Fruit fly (Drosophila melanogaster): ENCODE data around the gene CG4199.

DNA sequence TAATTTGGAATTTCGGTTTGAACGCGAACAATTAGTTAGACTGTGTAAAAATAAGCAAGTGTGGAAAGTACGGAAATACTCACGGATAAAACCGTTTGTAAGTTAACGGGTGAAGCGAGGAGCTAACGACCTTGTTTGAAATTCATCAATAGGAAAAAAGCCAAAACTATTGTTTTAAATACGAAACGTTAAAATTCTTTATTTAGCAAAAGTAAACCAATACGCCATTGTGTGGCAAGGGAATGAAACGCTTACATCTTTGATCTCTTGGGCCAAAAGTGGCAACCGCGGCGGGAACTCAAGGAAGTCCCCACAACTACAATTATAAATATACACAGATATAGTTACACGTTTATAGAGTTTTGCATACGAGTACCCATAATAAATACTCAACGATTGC is 7.0 kb downstream of the CG4199 start, which contains the start of gene CG14054:
- TF ChIP-seq Ravus (GFP tag; IDR thresholded peaks at IDR 0.05) (no peak), GATAe (GFP tag; conservative IDR thresholded peaks at IDR 0.05) (no peak), CG10543 (GFP tag; optimal IDR thresholded peaks at IDR 0.05) (no peak), cas (GFP tag; IDR thresholded peaks at IDR 0.05) (no peak), CG4282 (GFP tag; optimal IDR thresholded peaks at IDR 0.05) (no peak)

Data from whole organism, embryonic.